Worm (Caenorhabditis elegans): Measurements from ENCODE around the gene aqp-5.

Gene aqp-5

ce11 chrV:10525902-10526301, 34.4 kb downstream of the aqp-5 start, which contains the start of the genes C35A5.8 and hda-11:
C35A5.8 (minus strand) TSS chrV:10525908.
hda-11 (plus strand) TSS chrV:10526184.
- peak; percentile 63 for TF ChIP-seq mcd-1 (GFP tag; IDR thresholded peaks at IDR 0.05)
- no peak for TF ChIP-seq somi-1 (GFP tag; optimal IDR thresholded peaks at IDR 0.05)
- TF ChIP-seq hmg-1.2 (GFP tag; IDR thresholded peaks at IDR 0.05): peak; percentile 67; the same call in 1 of the 2 replicates
- TF ChIP-seq hmg-20 (GFP tag; IDR thresholded peaks at IDR 0.05): 0 out of 2 replicates have a peak, but pooled peaks have one; percentile 7
- TF ChIP-seq hrde-1 (tag; optimal IDR thresholded peaks at IDR 0.05; ENCODE audit: borderline replicate concordance): no peak
- peak; percentile 57 for TF ChIP-seq F22D6.2 (tag; optimal IDR thresholded peaks at IDR 0.05)
- TF ChIP-seq ekl-4 (GFP tag; IDR thresholded peaks at IDR 0.05): no peak
- TF ChIP-seq nhr-90 (tag; optimal IDR thresholded peaks at IDR 0.05): no peak
- no peak for TF ChIP-seq F52B5.7 (tag; optimal IDR thresholded peaks at IDR 0.05)
- peak; percentile 38 for TF ChIP-seq K12H6.12 (tag; optimal IDR thresholded peaks at IDR 0.05)
- 0 out of 2 replicates have a peak, but pooled peaks have one; percentile 22 for TF ChIP-seq pbrm-1 (GFP tag; IDR thresholded peaks at IDR 0.05)
- no peak for TF ChIP-seq F23B12.7 (tag; optimal IDR thresholded peaks at IDR 0.05; ENCODE audit: insufficient read depth)
- no peak for TF ChIP-seq pha-4 (tag; optimal IDR thresholded peaks at IDR 0.05)
- TF ChIP-seq gei-17 (GFP tag; optimal IDR thresholded peaks at IDR 0.05): no peak
- no peak for TF ChIP-seq mel-28 (tag; optimal IDR thresholded peaks at IDR 0.05; ENCODE audit: borderline replicate concordance)
- no peak for TF ChIP-seq ztf-3 (GFP tag; optimal IDR thresholded peaks at IDR 0.05)
- no peak for TF ChIP-seq snpc-1.3 (tag; optimal IDR thresholded peaks at IDR 0.05; ENCODE audit: insufficient read depth)
- TF ChIP-seq C17E4.6 (GFP tag; IDR thresholded peaks at IDR 0.05): no peak
- peak; percentile 23 for TF ChIP-seq sdz-38 (tag; optimal IDR thresholded peaks at IDR 0.05)
- TF ChIP-seq Y79H2A.3 (GFP tag; conservative IDR thresholded peaks at IDR 0.05): no peak
- TF ChIP-seq ztf-18 (tag; optimal IDR thresholded peaks at IDR 0.05): peak; percentile 59
- peak in 1 of 3 experiments; percentile 11 for TF ChIP-seq lin-35 (GFP tag; optimal IDR thresholded peaks at IDR 0.05)
- peak; percentile 85 for TF ChIP-seq ceh-27 (GFP tag; optimal IDR thresholded peaks at IDR 0.05)
- TF ChIP-seq snpc-1.1 (tag; optimal IDR thresholded peaks at IDR 0.05; ENCODE audit: insufficient read depth): no peak
- peak; percentile 78 for TF ChIP-seq unc-130 (GFP tag; optimal IDR thresholded peaks at IDR 0.05)
- no peak for TF ChIP-seq T07F8.4 (tag; optimal IDR thresholded peaks at IDR 0.05)
- peak; percentile 67 for TF ChIP-seq madf-6 (GFP tag; IDR thresholded peaks at IDR 0.05)
- TF ChIP-seq chd-7 (tag; optimal IDR thresholded peaks at IDR 0.05): no peak
- no peak for TF ChIP-seq hsf-1 (GFP tag; IDR thresholded peaks at IDR 0.05)
- no peak for TF ChIP-seq Y53F4B.3 (GFP tag; IDR thresholded peaks at IDR 0.05)
- TF ChIP-seq let-526 (GFP tag; IDR thresholded peaks at IDR 0.05): peak; percentile 40; the same call in 1 of the 2 replicates
- TF ChIP-seq ceh-91 (GFP tag; IDR thresholded peaks at IDR 0.05): peak; percentile 11; the same call in 1 of the 2 replicates
- TF ChIP-seq F10E7.11 (tag; optimal IDR thresholded peaks at IDR 0.05): no peak
- peak; percentile 36 for TF ChIP-seq nhr-80 (tag; optimal IDR thresholded peaks at IDR 0.05)
- TF ChIP-seq F37B4.10 (GFP tag; IDR thresholded peaks at IDR 0.05): no peak
- no peak for TF ChIP-seq nhr-120 (GFP tag; IDR thresholded peaks at IDR 0.05)
- no peak for TF ChIP-seq egl-44 (GFP tag; IDR thresholded peaks at IDR 0.05)
- peak; percentile 39 for TF ChIP-seq him-1 (tag; optimal IDR thresholded peaks at IDR 0.05)
- TF ChIP-seq sea-2 (GFP tag; IDR thresholded peaks at IDR 0.05): no peak
- no peak for TF ChIP-seq mxl-1 (tag; optimal IDR thresholded peaks at IDR 0.05)
- no peak for TF ChIP-seq C06A6.2 (GFP tag; conservative IDR thresholded peaks at IDR 0.05)
- TF ChIP-seq ztf-6 (GFP tag; IDR thresholded peaks at IDR 0.05): no peak
- no peak for TF ChIP-seq madf-10 (tag; optimal IDR thresholded peaks at IDR 0.05)
- no peak for TF ChIP-seq tbx-9 (tag; optimal IDR thresholded peaks at IDR 0.05; ENCODE audit: borderline replicate concordance)
- no peak for TF ChIP-seq zfh-2 (GFP tag; conservative IDR thresholded peaks at IDR 0.05)
- no peak for TF ChIP-seq B0261.1 (tag; optimal IDR thresholded peaks at IDR 0.05)
- no peak for TF ChIP-seq ceh-40 (GFP tag; IDR thresholded peaks at IDR 0.05)
- no peak for TF ChIP-seq efl-1 (GFP tag; optimal IDR thresholded peaks at IDR 0.05)
- no peak for TF ChIP-seq tbp1 (GFP tag; optimal IDR thresholded peaks at IDR 0.05)
